Worm (Caenorhabditis elegans) whole organism, mixed stage, embryonic: Measurements from ENCODE around the gene lron-14.

Experiments used
- blmp-1 ChIP-seq: fragments of 150-350 bp; optimal IDR thresholded peaks from 2 replicates; lab custom pipeline; 2014; ENCODE audit warnings: missing biosample characterization, missing genetic modification characterization
- cnd-1 ChIP-seq: fragments of 200-800 bp; sonication (Bioruptor generic); optimal IDR thresholded peaks from 2 replicates; lab custom pipeline; 2018; ENCODE audit warnings: mild to moderate bottlenecking, missing genetic modification characterization, missing compliant biosample characterization
- elt-3 ChIP-seq: fragments of 150-350 bp; optimal IDR thresholded peaks from 2 replicates; lab custom pipeline; 2014; ENCODE audit warnings: missing biosample characterization, missing genetic modification characterization
- lin-32 ChIP-seq: fragments of 200-800 bp; sonication (Bioruptor generic); optimal IDR thresholded peaks from 2 replicates; lab custom pipeline; 2018; ENCODE audit warnings: mild to moderate bottlenecking, missing genetic modification characterization, missing compliant biosample characterization
- lsy-2 ChIP-seq: fragments of 150-350 bp; optimal IDR thresholded peaks from 2 replicates; lab custom pipeline; 2014; ENCODE audit warnings: missing biosample characterization, missing genetic modification characterization
- mab-5 ChIP-seq: fragments of 150-350 bp; optimal IDR thresholded peaks from 2 replicates; lab custom pipeline; 2014; ENCODE audit warnings: missing biosample characterization, missing genetic modification characterization
- mep-1 ChIP-seq: fragments of 150-350 bp; optimal IDR thresholded peaks from 2 replicates; lab custom pipeline; 2017; ENCODE audit warnings: missing biosample characterization, missing genetic modification reagents, missing genetic modification characterization, inconsistent platforms
- nhr-28 ChIP-seq: fragments of 150-350 bp; optimal IDR thresholded peaks from 2 replicates; lab custom pipeline; 2014; ENCODE audit warnings: missing biosample characterization, missing genetic modification characterization
- nhr-76 ChIP-seq: sonication (generic microtip); optimal IDR thresholded peaks from 2 replicates; lab custom pipeline; 2017; ENCODE audit warnings: missing biosample characterization, missing genetic modification characterization
- snpc-4 ChIP-seq: fragments of 150-350 bp; optimal IDR thresholded peaks from 2 replicates; lab custom pipeline; 2014; ENCODE audit warnings: missing biosample characterization, missing genetic modification characterization
- sptf-1 ChIP-seq: sonication (generic microtip); optimal IDR thresholded peaks from 2 replicates; lab custom pipeline; 2017; ENCODE audit warnings: mild to moderate bottlenecking, missing genetic modification characterization, moderate library complexity, missing compliant biosample characterization
- unc-120 ChIP-seq: sonication (generic microtip); optimal IDR thresholded peaks from 2 replicates; lab custom pipeline; 2017; ENCODE audit warnings: missing genetic modification characterization, missing compliant biosample characterization; ENCODE audit not compliant: poor library complexity, severe bottlenecking
- unc-39 ChIP-seq: fragments of 150-350 bp; optimal IDR thresholded peaks from 2 replicates; lab custom pipeline; 2014; ENCODE audit warnings: missing biosample characterization, missing genetic modification characterization
- unc-62 ChIP-seq: fragments of 150-350 bp; optimal IDR thresholded peaks from 2 replicates; lab custom pipeline; 2014; ENCODE audit warnings: missing biosample characterization, missing genetic modification reagents, missing genetic modification characterization

DNA sequence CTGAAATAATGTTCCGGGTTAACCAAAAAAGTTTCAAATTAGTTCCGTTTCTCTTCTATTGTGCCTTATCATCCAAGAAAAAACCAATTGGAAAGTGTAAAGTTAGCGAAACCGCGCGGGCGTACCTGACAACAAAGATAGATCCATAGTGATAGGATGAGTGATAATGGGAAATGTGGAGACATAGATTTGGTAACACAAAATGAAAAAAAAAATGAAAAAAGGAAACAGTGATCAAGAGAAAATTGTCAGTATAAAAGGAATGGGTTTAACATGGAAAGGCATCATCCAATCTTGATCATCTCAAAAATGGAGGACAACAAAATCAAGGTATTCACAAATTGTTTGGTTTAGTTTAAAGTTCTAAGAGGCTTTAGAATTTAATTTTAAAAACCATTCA lies 3.3 kb downstream of the lron-14 start, which contains the start of gene col-122:
- TF ChIP-seq lin-32 (GFP tag; lab: Kevin White, UChicago), result no peak
- no peak for TF ChIP-seq unc-62 (GFP tag; lab: Kevin White, UChicago)
- no peak for TF ChIP-seq mep-1 (tag; lab: Kevin White, UChicago)
- TF ChIP-seq blmp-1 (tag; lab: Kevin White, UChicago), result no peak
- TF ChIP-seq cnd-1 (tag; lab: Kevin White, UChicago), result no peak
- no peak for TF ChIP-seq mab-5 (tag; lab: Kevin White, UChicago)
- no peak for TF ChIP-seq lsy-2
- no peak for TF ChIP-seq snpc-4 (tag; lab: Kevin White, UChicago)
- TF ChIP-seq unc-39 (tag; lab: Kevin White, UChicago), result no peak
- TF ChIP-seq elt-3 (tag; lab: Kevin White, UChicago), result no peak
- TF ChIP-seq nhr-76 (tag; lab: Kevin White, UChicago), result no peak
- TF ChIP-seq unc-120 (tag; lab: Kevin White, UChicago), result no peak
- no peak for TF ChIP-seq nhr-28 (tag; lab: Kevin White, UChicago)
- TF ChIP-seq sptf-1 (tag; lab: Kevin White, UChicago), result no peak
